Fruit fly (Drosophila melanogaster) whole organism, pupa: ENCODE data around the gene CG17746.

ENCODE experiments used
- CG10348 ChIP-seq: fragments of 200-800 bp; sonication (Bioruptor generic); IDR thresholded peaks from 2 replicates; pipeline ENCODE4 v1.3.6; 2022; ENCODE audit warnings: missing biosample characterization, missing genetic modification characterization
- CG12605 ChIP-seq: fragments of 200-800 bp; sonication (Bioruptor generic); IDR thresholded peaks from 2 replicates; pipeline ENCODE4 v1.3.6; 2022; ENCODE audit warnings: missing biosample characterization, missing genetic modification characterization
- CG13204 ChIP-seq: fragments of 200-800 bp; sonication (Bioruptor generic); optimal IDR thresholded peaks from 2 replicates; lab custom pipeline; 2018; ENCODE audit warnings: missing biosample characterization, mild to moderate bottlenecking, missing genetic modification characterization, moderate library complexity
- CG14655 ChIP-seq: fragments of 200-800 bp; sonication (Bioruptor generic); optimal IDR thresholded peaks from 3 replicates; lab custom pipeline; 2017; ENCODE audit warnings: mild to moderate bottlenecking, missing biosample characterization, missing genetic modification reagents, missing genetic modification characterization
- CG15710 ChIP-seq: fragments of 200-800 bp; sonication (Bioruptor generic); optimal IDR thresholded peaks from 2 replicates; lab custom pipeline; 2018; ENCODE audit warnings: missing biosample characterization, mild to moderate bottlenecking, missing genetic modification characterization, moderate library complexity
- CG17806 ChIP-seq: fragments of 200-800 bp; sonication (Bioruptor generic); optimal IDR thresholded peaks from 2 replicates; lab custom pipeline; 2018; ENCODE audit warnings: missing biosample characterization, mild to moderate bottlenecking, missing genetic modification characterization, moderate library complexity
- CG32121 ChIP-seq: fragments of 200-800 bp; sonication (Bioruptor generic); IDR thresholded peaks from 2 replicates; pipeline ENCODE4 v1.3.6; 2022; ENCODE audit warnings: missing biosample characterization, missing genetic modification characterization
- CG34367 ChIP-seq: fragments of 200-800 bp; sonication (Bioruptor generic); optimal IDR thresholded peaks from 2 replicates; lab custom pipeline; 2018; ENCODE audit warnings: missing biosample characterization, mild to moderate bottlenecking, missing genetic modification characterization
- CG4496 ChIP-seq: fragments of 200-800 bp; sonication (Bioruptor generic); IDR thresholded peaks from 3 replicates; pipeline ENCODE4 v1.3.6; 2022; ENCODE audit warnings: missing biosample characterization, missing genetic modification characterization
- CG8159 ChIP-seq: fragments of 200-800 bp; sonication (Bioruptor generic); optimal IDR thresholded peaks from 3 replicates; lab custom pipeline; 2018; ENCODE audit warnings: missing biosample characterization, mild to moderate bottlenecking, missing genetic modification characterization, moderate library complexity
- CG8301 ChIP-seq: fragments of 200-800 bp; sonication (Bioruptor generic); optimal IDR thresholded peaks from 2 replicates; lab custom pipeline; 2018; ENCODE audit warnings: missing biosample characterization, mild to moderate bottlenecking, missing genetic modification characterization
- CG9948 ChIP-seq: fragments of 200-800 bp; sonication (Bioruptor generic); optimal IDR thresholded peaks from 2 replicates; lab custom pipeline; 2018; ENCODE audit warnings: missing biosample characterization, mild to moderate bottlenecking, missing genetic modification characterization, moderate library complexity
- D1 ChIP-seq: fragments of 200-800 bp; sonication (Bioruptor generic); optimal IDR thresholded peaks from 2 replicates; lab custom pipeline; 2018; ENCODE audit warnings: missing biosample characterization, mild to moderate bottlenecking, missing genetic modification characterization, moderate library complexity
- EcR ChIP-seq: fragments of 200-800 bp; sonication (Bioruptor generic); optimal IDR thresholded peaks from 3 replicates; lab custom pipeline; 2019; ENCODE audit warnings: missing biosample characterization, missing genetic modification characterization, mild to moderate bottlenecking, moderate library complexity, missing genetic modification reagents
- Ets98B ChIP-seq: fragments of 200-800 bp; sonication (Bioruptor generic); IDR thresholded peaks from 2 replicates; pipeline ENCODE4 v1.3.6; 2022; ENCODE audit warnings: missing biosample characterization, missing genetic modification characterization
- Pif1A ChIP-seq: fragments of 200-800 bp; sonication (Bioruptor generic); optimal IDR thresholded peaks from 3 replicates; lab custom pipeline; 2016; ENCODE audit warnings: missing biosample characterization, missing genetic modification characterization
- Pif1B ChIP-seq: fragments of 200-800 bp; sonication (Bioruptor generic); optimal IDR thresholded peaks from 3 replicates; lab custom pipeline; 2016; ENCODE audit warnings: missing biosample characterization, missing genetic modification characterization
- Snoo ChIP-seq: fragments of 200-800 bp; sonication (Bioruptor generic); optimal IDR thresholded peaks from 3 replicates; lab custom pipeline; 2017; ENCODE audit warnings: missing biosample characterization, mild to moderate bottlenecking, missing genetic modification characterization, inconsistent platforms
- fd96Ca ChIP-seq: fragments of 200-800 bp; sonication (Bioruptor generic); IDR thresholded peaks from 3 replicates; pipeline ENCODE4 v1.3.6; 2022; ENCODE audit warnings: missing biosample characterization, missing genetic modification characterization
- gl ChIP-seq: fragments of 200-800 bp; sonication (Bioruptor generic); optimal IDR thresholded peaks from 2 replicates; lab custom pipeline; 2018; ENCODE audit warnings: missing biosample characterization, mild to moderate bottlenecking, missing genetic modification characterization
- rn ChIP-seq: fragments of 200-800 bp; sonication (Bioruptor generic); IDR thresholded peaks from 2 replicates; pipeline ENCODE4 v1.3.6; 2022; ENCODE audit warnings: missing biosample characterization, missing genetic modification characterization

CG17746 gene

DNA sequence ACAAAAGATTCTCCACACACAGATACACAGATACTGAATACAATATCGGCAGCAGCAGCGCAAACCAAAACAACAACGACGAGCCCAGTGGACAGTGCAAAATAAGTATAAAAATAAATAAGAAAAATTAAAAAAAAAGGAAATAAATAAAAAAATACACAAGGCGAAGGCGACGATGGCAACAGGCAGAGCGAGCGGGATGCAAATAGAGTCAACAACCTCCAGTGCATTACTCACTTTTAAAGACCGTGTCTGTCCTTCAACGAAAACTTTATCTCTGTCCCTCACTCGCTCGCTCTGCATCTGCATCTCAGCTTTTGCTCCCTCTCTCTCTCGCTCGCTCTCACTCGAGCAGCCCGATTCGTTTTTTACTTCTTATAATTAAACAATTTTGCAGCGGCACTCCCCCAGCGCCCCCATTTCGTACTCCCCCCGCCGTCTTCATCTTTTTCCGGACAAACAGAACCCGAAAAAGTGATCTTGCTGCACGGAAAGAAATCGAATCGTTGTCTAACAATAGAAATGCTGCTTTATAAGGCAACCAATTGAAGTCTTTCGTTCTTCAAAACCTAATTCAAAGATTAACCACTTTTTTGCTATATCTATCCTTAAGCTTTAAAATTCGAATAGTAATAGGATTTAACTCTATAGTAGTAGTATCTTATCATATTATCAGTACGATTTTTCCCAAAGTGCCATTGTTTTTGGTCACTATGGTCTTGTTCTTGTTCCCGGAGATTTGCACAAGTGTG lies 7.2 kb upstream of the CG17746 start:
- TF ChIP-seq D1 (tag; lab: Kevin White, UChicago) (peak; percentile 97), CG10348 (GFP tag; lab: Robert Waterston, UW) (0 out of 2 replicates have a peak, but pooled peaks have one; percentile 27), fd96Ca (GFP tag; lab: Robert Waterston, UW) (peak; percentile 96), CG4496 (peak; percentile 97), Snoo (peak; percentile 99), EcR (peak; percentile 100), CG14655 (GFP tag; lab: Kevin White, UChicago) (peak; percentile 96), Pif1B (peak; percentile 99), CG9948 (tag; lab: Kevin White, UChicago) (peak; percentile 96), CG13204 (GFP tag; lab: Kevin White, UChicago) (peak; percentile 99), gl (tag; lab: Kevin White, UChicago) (peak; percentile 100), CG8159 (tag; lab: Kevin White, UChicago) (peak; percentile 99), CG15710 (peak; percentile 99), CG32121 (peak; percentile 92), CG12605 (peak; percentile 99), rn (peak; percentile 91), CG8301 (tag; lab: Kevin White, UChicago) (peak; percentile 87), CG34367 (tag; lab: Kevin White, UChicago) (peak; percentile 98), CG17806 (tag; lab: Kevin White, UChicago) (peak; percentile 98), Pif1A (GFP tag; lab: Kevin White, UChicago) (peak; percentile 99), Ets98B (peak; percentile 94)

DNA sequence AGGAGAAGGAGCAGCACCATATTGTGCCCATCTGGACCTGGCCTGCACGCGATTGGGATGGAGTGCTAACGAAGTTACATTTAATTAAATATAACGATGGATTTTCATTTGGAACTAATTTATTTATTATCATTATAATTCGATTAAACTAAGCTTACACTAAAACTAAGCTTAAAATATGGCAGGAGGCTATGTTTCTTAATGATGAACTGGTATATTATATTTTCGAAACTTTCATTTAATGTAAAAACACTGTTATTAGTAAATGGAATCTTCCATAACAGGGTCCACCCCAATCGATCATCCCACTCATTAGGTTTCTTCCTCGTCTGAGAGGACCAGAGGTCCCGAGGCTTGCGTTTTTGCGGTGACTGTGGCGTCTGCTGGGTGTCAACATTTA lies 5.8 kb upstream of the CG17746 start:
- peak; percentile 100 for TF ChIP-seq CG8159 (tag; lab: Kevin White, UChicago)
- TF ChIP-seq CG9948 (tag; lab: Kevin White, UChicago) = peak; percentile 82
- no peak for TF ChIP-seq Ets98B
- peak; percentile 95 for TF ChIP-seq CG15710
- peak; percentile 72 for TF ChIP-seq CG14655 (GFP tag; lab: Kevin White, UChicago)
- peak; percentile 84 for TF ChIP-seq Pif1B
- TF ChIP-seq CG34367 (tag; lab: Kevin White, UChicago) = peak; percentile 92
- no peak for TF ChIP-seq EcR
- TF ChIP-seq CG17806 (tag; lab: Kevin White, UChicago) = peak; percentile 88
- TF ChIP-seq rn = no peak
- TF ChIP-seq CG10348 (GFP tag; lab: Robert Waterston, UW) = no peak
- TF ChIP-seq Pif1A (GFP tag; lab: Kevin White, UChicago) = peak; percentile 79
- TF ChIP-seq fd96Ca (GFP tag; lab: Robert Waterston, UW) = no peak
- TF ChIP-seq CG4496 = peak; percentile 57; the same call in 2 of the 3 replicates
- peak; percentile 90 for TF ChIP-seq Snoo
- peak; percentile 81 for TF ChIP-seq D1 (tag; lab: Kevin White, UChicago)
- peak; percentile 55 for TF ChIP-seq CG8301 (tag; lab: Kevin White, UChicago)
- TF ChIP-seq CG12605 = peak; percentile 42; the same call in 1 of the 2 replicates
- TF ChIP-seq CG32121 = no peak
- TF ChIP-seq gl (tag; lab: Kevin White, UChicago) = peak; percentile 65
- peak; percentile 85 for TF ChIP-seq CG13204 (GFP tag; lab: Kevin White, UChicago)

- TF ChIP-seq CG8301 (tag; lab: Kevin White, UChicago) (no peak), CG14655 (GFP tag; lab: Kevin White, UChicago) (no peak), CG9948 (tag; lab: Kevin White, UChicago) (peak; percentile 23), Pif1B (no peak), EcR (peak; percentile 93), rn (no peak), Pif1A (GFP tag; lab: Kevin White, UChicago) (peak; percentile 7), CG34367 (tag; lab: Kevin White, UChicago) (no peak), CG8159 (tag; lab: Kevin White, UChicago) (peak; percentile 16)
- TF ChIP-seq, all 21 proteins: peak for 4
These were observed 5.1 kb upstream of the CG17746 start, which contains the start of gene CG12078 for dm6 chr3L:3244244-3245144. Gene CG12078, minus strand, starts transcription at chr3L:3244294.

- TF ChIP-seq CG4496 = no peak
- TF ChIP-seq Pif1B = peak; percentile 9
- TF ChIP-seq fd96Ca (GFP tag; lab: Robert Waterston, UW) = 0 out of 3 replicates have a peak, but pooled peaks have one; percentile 25
- peak; percentile 83 for TF ChIP-seq Snoo
- no peak for TF ChIP-seq CG17806 (tag; lab: Kevin White, UChicago)
- no peak for TF ChIP-seq D1 (tag; lab: Kevin White, UChicago)
- peak; percentile 8 for TF ChIP-seq CG34367 (tag; lab: Kevin White, UChicago)
- TF ChIP-seq EcR = peak; percentile 94
- peak; percentile 10 for TF ChIP-seq Pif1A (GFP tag; lab: Kevin White, UChicago)
- TF ChIP-seq CG8159 (tag; lab: Kevin White, UChicago) = peak; percentile 6
- 0 out of 2 replicates have a peak, but pooled peaks have one; percentile 12 for TF ChIP-seq CG32121
- peak; percentile 24 for TF ChIP-seq CG15710
- TF ChIP-seq gl (tag; lab: Kevin White, UChicago) = no peak
- peak; percentile 53 for TF ChIP-seq CG13204 (GFP tag; lab: Kevin White, UChicago)
- no peak for TF ChIP-seq rn
- TF ChIP-seq CG8301 (tag; lab: Kevin White, UChicago) = no peak
- TF ChIP-seq CG14655 (GFP tag; lab: Kevin White, UChicago) = peak; percentile 4
- no peak for TF ChIP-seq Ets98B
- TF ChIP-seq, all 21 proteins: peak for 11
These were observed 3.0 kb upstream of the CG17746 start for dm6 chr3L:3242121-3243083.
